Worm (Caenorhabditis elegans) whole organism, L1 larva: Measurements from ENCODE around the gene hsp-3.

Experiments
- C16A3.4 ChIP-seq: fragments of 150-350 bp; optimal IDR thresholded peaks from 2 replicates; lab custom pipeline; 2014; ENCODE audit warnings: missing biosample characterization, missing genetic modification characterization
- aly-2 ChIP-seq: fragments of 150-350 bp; optimal IDR thresholded peaks from 2 replicates; lab custom pipeline; 2014; ENCODE audit warnings: missing biosample characterization, missing genetic modification characterization
- blmp-1 ChIP-seq: fragments of 150-350 bp; optimal IDR thresholded peaks from 2 replicates; lab custom pipeline; 2014; ENCODE audit warnings: missing biosample characterization, missing genetic modification characterization
- dpl-1 ChIP-seq, 3 experiments: fragments of 150-350 bp in 2 of 3; sonication (generic microtip) in 1 of 3; optimal IDR thresholded peaks; 2 replicates each; lab custom pipeline; 2014 to 2017; ENCODE audit warnings: missing biosample characterization in 3 of 3, missing genetic modification characterization in 3 of 3, missing genetic modification reagents in 3 of 3
- dsc-1 ChIP-seq: sonication (generic microtip); optimal IDR thresholded peaks from 2 replicates; lab custom pipeline; 2016; ENCODE audit warnings: mild to moderate bottlenecking, missing genetic modification characterization, missing compliant biosample characterization
- egl-13 ChIP-seq: sonication (generic microtip); optimal IDR thresholded peaks from 2 replicates; lab custom pipeline; 2016; ENCODE audit warnings: missing genotype, missing genetic modification reagents, missing genetic modification characterization, missing compliant biosample characterization
- elt-2 ChIP-seq: sonication (generic microtip); optimal IDR thresholded peaks from 2 replicates; lab custom pipeline; 2016; ENCODE audit warnings: missing genetic modification characterization, mild to moderate bottlenecking, inconsistent platforms, missing compliant biosample characterization, missing genetic modification reagents
- elt-3 ChIP-seq, 6 experiments: fragments of 150-350 bp in 1 of 6; sonication (generic microtip); optimal IDR thresholded peaks; 2 replicates each; lab custom pipeline; 2017 to 2018; ENCODE audit warnings: missing biosample characterization in 6 of 6, missing genetic modification characterization in 6 of 6, inconsistent platforms in 1 of 6
- fkh-10 ChIP-seq: sonication (generic microtip); optimal IDR thresholded peaks from 2 replicates; lab custom pipeline; 2017; ENCODE audit warnings: missing biosample characterization, missing genetic modification reagents, missing genetic modification characterization
- fkh-4 ChIP-seq: sonication (generic microtip); optimal IDR thresholded peaks from 2 replicates; lab custom pipeline; 2016; ENCODE audit warnings: missing compliant biosample characterization, missing genetic modification characterization, borderline replicate concordance
- fos-1 ChIP-seq: fragments of 150-350 bp; optimal IDR thresholded peaks from 2 replicates; lab custom pipeline; 2014; ENCODE audit warnings: missing biosample characterization, missing genetic modification characterization
- hlh-17 ChIP-seq: fragments of 200-800 bp; sonication (Bioruptor generic); optimal IDR thresholded peaks from 2 replicates; lab custom pipeline; 2018; ENCODE audit warnings: missing genetic modification characterization, mild to moderate bottlenecking, missing compliant biosample characterization, moderate library complexity, borderline replicate concordance
- irx-1 ChIP-seq: sonication (generic microtip); optimal IDR thresholded peaks from 2 replicates; lab custom pipeline; 2016; ENCODE audit warnings: missing genetic modification characterization, missing compliant biosample characterization
- isw-1 ChIP-seq: fragments of 200-800 bp; sonication (Bioruptor generic); IDR thresholded peaks from 2 replicates; pipeline ENCODE4 v1.3.6; 2022; ENCODE audit warnings: missing genetic modification characterization, missing compliant biosample characterization
- lin-14 ChIP-seq: fragments of 200-800 bp; sonication (Bioruptor generic); optimal IDR thresholded peaks from 2 replicates; lab custom pipeline; 2018; ENCODE audit warnings: mild to moderate bottlenecking, missing genetic modification characterization, moderate library complexity, missing compliant biosample characterization
- lin-15B ChIP-seq: fragments of 150-350 bp; sonication (generic microtip); optimal IDR thresholded peaks from 3 replicates; lab custom pipeline; 2014; ENCODE audit warnings: missing biosample characterization, missing genetic modification characterization
- lin-35 ChIP-seq, 2 experiments: fragments of 150-350 bp; optimal IDR thresholded peaks; 2 replicates each; lab custom pipeline; 2014; ENCODE audit warnings: missing biosample characterization in 2 of 2, missing genetic modification characterization in 2 of 2, missing genetic modification reagents in 2 of 2
- mab-9 ChIP-seq: fragments of 200-800 bp; sonication (Bioruptor generic); IDR thresholded peaks from 2 replicates; pipeline ENCODE4 v1.3.6; 2022; ENCODE audit warnings: missing genetic modification reagents, missing genetic modification characterization, missing compliant biosample characterization
- nhr-19 ChIP-seq: fragments of 200-800 bp; sonication (Bioruptor generic); conservative IDR thresholded peaks from 2 replicates; pipeline ENCODE4 v1.3.6; 2022; ENCODE audit warnings: missing genetic modification characterization, missing compliant biosample characterization
- nhr-20 ChIP-seq: sonication (generic microtip); optimal IDR thresholded peaks from 2 replicates; lab custom pipeline; 2016; ENCODE audit warnings: mild to moderate bottlenecking, missing genetic modification characterization, missing compliant biosample characterization
- nhr-47 ChIP-seq: sonication (generic microtip); optimal IDR thresholded peaks from 2 replicates; lab custom pipeline; 2016; ENCODE audit warnings: mild to moderate bottlenecking, missing genetic modification characterization, moderate library complexity, missing compliant biosample characterization
- nhr-71 ChIP-seq: sonication (generic microtip); optimal IDR thresholded peaks from 2 replicates; lab custom pipeline; 2016; ENCODE audit warnings: mild to moderate bottlenecking, missing genetic modification characterization, moderate library complexity, missing compliant biosample characterization
- nhr-84 ChIP-seq: sonication (generic microtip); optimal IDR thresholded peaks from 2 replicates; lab custom pipeline; 2017; ENCODE audit warnings: missing biosample characterization, missing genetic modification characterization
- nhr-85 ChIP-seq: sonication (generic microtip); peaks from one replicate; lab custom pipeline; 2016; ENCODE audit warnings: missing genetic modification characterization, inconsistent platforms, missing compliant biosample characterization
- nhr-90 ChIP-seq: sonication (generic microtip); optimal IDR thresholded peaks from 2 replicates; lab custom pipeline; 2016; ENCODE audit warnings: mild to moderate bottlenecking, missing genetic modification characterization, missing compliant biosample characterization; ENCODE audit not compliant: poor library complexity
- rnt-1 ChIP-seq: sonication (generic microtip); optimal IDR thresholded peaks from 2 replicates; lab custom pipeline; 2016; ENCODE audit warnings: mild to moderate bottlenecking, missing genetic modification characterization, moderate library complexity, missing compliant biosample characterization
- swsn-7 ChIP-seq: sonication (generic microtip); optimal IDR thresholded peaks from 2 replicates; lab custom pipeline; 2016; ENCODE audit warnings: missing genetic modification characterization, missing compliant biosample characterization
- tbx-2 ChIP-seq: sonication (generic microtip); optimal IDR thresholded peaks from 2 replicates; lab custom pipeline; 2016; ENCODE audit warnings: missing genetic modification characterization, missing compliant biosample characterization
- unc-98 ChIP-seq: fragments of 200-800 bp; sonication (Bioruptor generic); IDR thresholded peaks from 2 replicates; pipeline ENCODE4 v1.3.6; 2022; ENCODE audit warnings: missing genetic modification characterization, missing compliant biosample characterization
- xbp-1 ChIP-seq: sonication (generic microtip); optimal IDR thresholded peaks from 2 replicates; lab custom pipeline; 2016; ENCODE audit warnings: missing genetic modification characterization, missing compliant biosample characterization
- zag-1 ChIP-seq: fragments of 150-350 bp; optimal IDR thresholded peaks from 2 replicates; lab custom pipeline; 2014; ENCODE audit warnings: missing biosample characterization, missing genetic modification characterization

hsp-3 gene

ce11 chrX:6041094-6041441 lies 50.9 kb downstream of the hsp-3 start:
- no peak for TF ChIP-seq irx-1 (tag; lab: Kevin White, UChicago)
- TF ChIP-seq nhr-84 (tag; lab: Kevin White, UChicago) = no peak
- no peak for TF ChIP-seq fkh-10 (GFP tag; lab: Kevin White, UChicago)
- TF ChIP-seq elt-2 (tag; lab: Kevin White, UChicago) = peak; percentile 27
- no peak for TF ChIP-seq lin-35 (GFP tag; optimal IDR thresholded peaks at IDR 0.05; lab: Kevin White, UChicago)
- TF ChIP-seq blmp-1 (tag; lab: Kevin White, UChicago) = peak; percentile 5
- no peak for TF ChIP-seq mab-9
- TF ChIP-seq xbp-1 (tag; lab: Kevin White, UChicago) = no peak

ce11 chrX:6040435-6041093 lies 51.4 kb downstream of the hsp-3 start:
- peak; percentile 31 for TF ChIP-seq nhr-20 (tag; lab: Kevin White, UChicago)
- TF ChIP-seq lin-15B (tag; lab: Kevin White, UChicago) = no peak
- no peak for TF ChIP-seq hlh-17 (GFP tag; lab: Kevin White, UChicago)
- no peak for TF ChIP-seq fos-1 (tag; lab: Kevin White, UChicago)
- TF ChIP-seq nhr-19 (GFP tag; lab: Robert Waterston, UW) = no peak; the same call in 1 of the 2 replicates
- TF ChIP-seq unc-98 (GFP tag; lab: Robert Waterston, UW) = no peak
- no peak for TF ChIP-seq tbx-2
- TF ChIP-seq nhr-90 (tag; lab: Kevin White, UChicago) = peak; percentile 11
- peak; percentile 55 for TF ChIP-seq dsc-1 (tag; lab: Kevin White, UChicago)
- TF ChIP-seq nhr-47 (tag; lab: Kevin White, UChicago) = peak; percentile 10
- TF ChIP-seq swsn-7 = no peak
- no peak for TF ChIP-seq dpl-1 (GFP tag; optimal IDR thresholded peaks at IDR 0.05; lab: Kevin White, UChicago)
- peak; percentile 68 for TF ChIP-seq lin-14 (GFP tag; lab: Kevin White, UChicago)
- no peak for TF ChIP-seq aly-2
- TF ChIP-seq elt-3 (tag; optimal IDR thresholded peaks at IDR 0.05; lab: Kevin White, UChicago) = peak in 2 of 6 experiments; percentile 16 to 51
- peak; percentile 11 for TF ChIP-seq fkh-4
- TF ChIP-seq nhr-71 (tag; lab: Kevin White, UChicago) = peak; percentile 36
- no peak for TF ChIP-seq isw-1 (GFP tag; lab: Robert Waterston, UW)
- no peak for TF ChIP-seq C16A3.4 (tag; lab: Kevin White, UChicago)
- TF ChIP-seq rnt-1 (tag; lab: Kevin White, UChicago) = peak; percentile 35
- peak; percentile 51 for TF ChIP-seq nhr-85 (tag; lab: Kevin White, UChicago)
- no peak for TF ChIP-seq egl-13 (tag; lab: Kevin White, UChicago)
- peak; percentile 9 for TF ChIP-seq zag-1 (tag; lab: Kevin White, UChicago)

- no peak for TF ChIP-seq elt-2 (tag; lab: Kevin White, UChicago)
Measured at ce11 chrX:6039544-6039943, 52.4 kb downstream of the hsp-3 start, which contains the start of gene hsp-25. TSS of gene hsp-25 (minus strand) at chrX:6039644.
